Worm (Caenorhabditis elegans): Measurements from ENCODE around the gene T20D4.12.
"Not testable (repeated sequence)": the region's sequence is repeated elsewhere in the genome, so short reads cannot be mapped to it uniquely, and the experiment has no call there.

T20D4.12 gene

ce11 chrV:3358267-3358666 is 38.6 kb upstream of the T20D4.12 start, which contains the start of gene C04E12.5:
Gene C04E12.5 (plus strand): TSS chrV:3358567.
- TF ChIP-seq aly-1 (tag; optimal IDR thresholded peaks at IDR 0.05) (no peak), pes-1 (GFP tag; IDR thresholded peaks at IDR 0.05) (no peak), scrt-1 (GFP tag; IDR thresholded peaks at IDR 0.05) (no peak), hnd-1 (tag; optimal IDR thresholded peaks at IDR 0.05) (no peak), tbx-37 (GFP tag; conservative IDR thresholded peaks at IDR 0.05) (no peak), B0310.2 (tag; optimal IDR thresholded peaks at IDR 0.05) (no peak), tra-4 (tag; optimal IDR thresholded peaks at IDR 0.05) (no peak), F13C5.2 (tag; optimal IDR thresholded peaks at IDR 0.05) (no peak), ets-7 (tag; optimal IDR thresholded peaks at IDR 0.05) (no peak), ceh-13 (GFP tag; optimal IDR thresholded peaks at IDR 0.05) (no peak), hmg-4 (GFP tag; optimal IDR thresholded peaks at IDR 0.05) (no peak), flt-1 (GFP tag; IDR thresholded peaks at IDR 0.05) (no peak), sea-1 (GFP tag; conservative IDR thresholded peaks at IDR 0.05) (no peak), ceh-36 (tag; optimal IDR thresholded peaks at IDR 0.05) (no peak), ama-1 (optimal IDR thresholded peaks at IDR 0.05) (no peak), tbx-11 (GFP tag; IDR thresholded peaks at IDR 0.05) (no peak), hmbx-1 (tag; optimal IDR thresholded peaks at IDR 0.05) (no peak)

- TF ChIP-seq pes-1 (GFP tag; IDR thresholded peaks at IDR 0.05) (no peak), hmbx-1 (tag; optimal IDR thresholded peaks at IDR 0.05) (no peak), ama-1 (optimal IDR thresholded peaks at IDR 0.05) (no peak), B0310.2 (tag; optimal IDR thresholded peaks at IDR 0.05) (no peak), tra-4 (tag; optimal IDR thresholded peaks at IDR 0.05) (no peak), F13C5.2 (tag; optimal IDR thresholded peaks at IDR 0.05) (no peak), sea-1 (GFP tag; conservative IDR thresholded peaks at IDR 0.05) (no peak), ceh-13 (GFP tag; optimal IDR thresholded peaks at IDR 0.05) (no peak), flt-1 (GFP tag; IDR thresholded peaks at IDR 0.05) (no peak), hmg-4 (GFP tag; optimal IDR thresholded peaks at IDR 0.05) (no peak), tbx-37 (GFP tag; conservative IDR thresholded peaks at IDR 0.05) (no peak), tbx-11 (GFP tag; IDR thresholded peaks at IDR 0.05) (no peak), ceh-36 (tag; optimal IDR thresholded peaks at IDR 0.05) (no peak), scrt-1 (GFP tag; IDR thresholded peaks at IDR 0.05) (no peak), hnd-1 (tag; optimal IDR thresholded peaks at IDR 0.05) (no peak), ets-7 (tag; optimal IDR thresholded peaks at IDR 0.05) (no peak), aly-1 (tag; optimal IDR thresholded peaks at IDR 0.05) (no peak)
Observed at ce11 chrV:3361633-3362032, 35.2 kb upstream of the T20D4.12 start.

- TF ChIP-seq ceh-13 (GFP tag; optimal IDR thresholded peaks at IDR 0.05), result no peak
- no peak for TF ChIP-seq flt-1 (GFP tag; IDR thresholded peaks at IDR 0.05)
- TF ChIP-seq hmg-4 (GFP tag; optimal IDR thresholded peaks at IDR 0.05), result no peak
- no peak for TF ChIP-seq sea-1 (GFP tag; conservative IDR thresholded peaks at IDR 0.05)
- TF ChIP-seq B0310.2 (tag; optimal IDR thresholded peaks at IDR 0.05), result no peak
Observed at ce11 chrV:3362475-3362874, 34.4 kb upstream of the T20D4.12 start, which contains the start of gene C04E12.4. Gene C04E12.4 (plus strand): TSS chrV:3362775.

- not testable (repeated sequence) for TF ChIP-seq B0310.2 (tag; optimal IDR thresholded peaks at IDR 0.05); hmbx-1 (tag; optimal IDR thresholded peaks at IDR 0.05); flt-1 (GFP tag; IDR thresholded peaks at IDR 0.05)
Observed at ce11 chrV:3367773-3368172, 29.1 kb upstream of the T20D4.12 start, which contains the start of gene C04E12.2. Gene C04E12.2 (plus strand): TSS chrV:3368073.

ce11 chrV:3372673-3373072 is 24.2 kb upstream of the T20D4.12 start, which contains the start of gene srx-121:
Gene srx-121 (minus strand): TSS chrV:3372773.
- TF ChIP-seq F13C5.2 (tag; optimal IDR thresholded peaks at IDR 0.05), result no peak

- TF ChIP-seq ama-1 (optimal IDR thresholded peaks at IDR 0.05) (no peak), tbx-37 (GFP tag; conservative IDR thresholded peaks at IDR 0.05) (no peak), scrt-1 (GFP tag; IDR thresholded peaks at IDR 0.05) (no peak), hnd-1 (tag; optimal IDR thresholded peaks at IDR 0.05) (no peak), B0310.2 (tag; optimal IDR thresholded peaks at IDR 0.05) (no peak), tra-4 (tag; optimal IDR thresholded peaks at IDR 0.05) (no peak), ceh-13 (GFP tag; optimal IDR thresholded peaks at IDR 0.05) (no peak)
Observed at ce11 chrV:3376973-3377372, 19.9 kb upstream of the T20D4.12 start, which contains the start of gene srbc-2. Gene srbc-2 (minus strand): TSS chrV:3377073.

- no peak for TF ChIP-seq tra-4 (tag; optimal IDR thresholded peaks at IDR 0.05)
- no peak for TF ChIP-seq ama-1 (optimal IDR thresholded peaks at IDR 0.05)
Observed at ce11 chrV:3388299-3388698, 8.6 kb upstream of the T20D4.12 start.

- TF ChIP-seq B0310.2 (tag; optimal IDR thresholded peaks at IDR 0.05), result no peak
- no peak for TF ChIP-seq ceh-36 (tag; optimal IDR thresholded peaks at IDR 0.05)
- no peak for TF ChIP-seq tbx-37 (GFP tag; conservative IDR thresholded peaks at IDR 0.05)
- TF ChIP-seq pes-1 (GFP tag; IDR thresholded peaks at IDR 0.05), result no peak
- no peak for TF ChIP-seq hnd-1 (tag; optimal IDR thresholded peaks at IDR 0.05)
- no peak for TF ChIP-seq hmbx-1 (tag; optimal IDR thresholded peaks at IDR 0.05)
- no peak for TF ChIP-seq tra-4 (tag; optimal IDR thresholded peaks at IDR 0.05)
- no peak for TF ChIP-seq scrt-1 (GFP tag; IDR thresholded peaks at IDR 0.05)
- no peak for TF ChIP-seq tbx-11 (GFP tag; IDR thresholded peaks at IDR 0.05)
- TF ChIP-seq ceh-13 (GFP tag; optimal IDR thresholded peaks at IDR 0.05), result no peak
- TF ChIP-seq ets-7 (tag; optimal IDR thresholded peaks at IDR 0.05), result no peak
Observed at ce11 chrV:3391005-3391404, 5.9 kb upstream of the T20D4.12 start.

ce11 chrV:3394065-3394464 is 2.8 kb upstream of the T20D4.12 start:
- TF ChIP-seq hmbx-1 (tag; optimal IDR thresholded peaks at IDR 0.05) (no peak), F13C5.2 (tag; optimal IDR thresholded peaks at IDR 0.05) (no peak), ama-1 (optimal IDR thresholded peaks at IDR 0.05) (no peak), ceh-36 (tag; optimal IDR thresholded peaks at IDR 0.05) (no peak), ets-7 (tag; optimal IDR thresholded peaks at IDR 0.05) (no peak)
